Fruit fly (Drosophila melanogaster) whole organism, embryonic: ENCODE results near the gene slow.

ENCODE experiments used
- Bdp1 ChIP-seq: fragments of 200-800 bp; sonication (Bioruptor generic); optimal IDR thresholded peaks from 3 replicates; lab custom pipeline; 2016; ENCODE audit warnings: missing biosample characterization, missing genetic modification characterization
- BtbVII ChIP-seq: fragments of 200-800 bp; sonication (Bioruptor generic); optimal IDR thresholded peaks from 3 replicates; lab custom pipeline; 2017; ENCODE audit warnings: missing biosample characterization, mild to moderate bottlenecking, missing genetic modification characterization
- CG10654 ChIP-seq: fragments of 200-800 bp; sonication (Bioruptor generic); optimal IDR thresholded peaks from 2 replicates; lab custom pipeline; 2016; ENCODE audit warnings: missing biosample characterization, missing genetic modification characterization
- CG12155 ChIP-seq: fragments of 200-800 bp; sonication (Bioruptor generic); optimal IDR thresholded peaks from 3 replicates; lab custom pipeline; 2016; ENCODE audit warnings: missing biosample characterization, missing genetic modification characterization
- CG14014 ChIP-seq: fragments of 200-800 bp; sonication (Bioruptor generic); IDR thresholded peaks from 2 replicates; pipeline ENCODE4 v1.3.6; 2022; ENCODE audit warnings: missing biosample characterization, missing genetic modification characterization
- CG14667 ChIP-seq: fragments of 200-800 bp; sonication (Bioruptor generic); IDR thresholded peaks from 2 replicates; pipeline ENCODE4 v1.3.6; 2022; ENCODE audit warnings: missing biosample characterization, missing genetic modification characterization
- CG15269 ChIP-seq: fragments of 200-800 bp; sonication (Bioruptor generic); optimal IDR thresholded peaks from 2 replicates; lab custom pipeline; 2018; ENCODE audit warnings: missing biosample characterization, mild to moderate bottlenecking, missing genetic modification characterization, moderate library complexity
- CG16813 ChIP-seq: fragments of 200-800 bp; sonication (Bioruptor generic); IDR thresholded peaks from 3 replicates; pipeline ENCODE4 v1.3.6; 2022; ENCODE audit warnings: missing biosample characterization, missing genetic modification characterization; ENCODE audit not compliant: partially characterized antibody
- CG17912 ChIP-seq: fragments of 200-800 bp; sonication (Bioruptor generic); optimal IDR thresholded peaks from 2 replicates; lab custom pipeline; 2018; ENCODE audit warnings: missing biosample characterization, mild to moderate bottlenecking, missing genetic modification characterization
- CG32532 ChIP-seq: fragments of 200-800 bp; sonication (Bioruptor generic); IDR thresholded peaks from 2 replicates; pipeline ENCODE4 v1.3.6; 2022; ENCODE audit warnings: missing biosample characterization, missing genetic modification characterization
- CG34376 ChIP-seq: fragments of 200-800 bp; sonication (Bioruptor generic); optimal IDR thresholded peaks from 2 replicates; lab custom pipeline; 2018; ENCODE audit warnings: missing biosample characterization, mild to moderate bottlenecking, missing genetic modification characterization
- CG34422 ChIP-seq: fragments of 200-800 bp; sonication (Bioruptor generic); IDR thresholded peaks from 3 replicates; pipeline ENCODE4 v1.3.6; 2022; ENCODE audit warnings: missing biosample characterization, missing genetic modification characterization
- CG5180 ChIP-seq: fragments of 200-800 bp; sonication (Bioruptor generic); optimal IDR thresholded peaks from 3 replicates; lab custom pipeline; 2017; ENCODE audit warnings: missing biosample characterization, missing genetic modification characterization, mild to moderate bottlenecking, moderate library complexity, missing genetic modification reagents
- CG7271 ChIP-seq: fragments of 200-800 bp; sonication (Bioruptor generic); optimal IDR thresholded peaks from 2 replicates; lab custom pipeline; 2018; ENCODE audit warnings: missing biosample characterization, mild to moderate bottlenecking, missing genetic modification characterization, moderate library complexity
- CG7987 ChIP-seq: fragments of 200-800 bp; sonication (Bioruptor generic); optimal IDR thresholded peaks from 2 replicates; lab custom pipeline; 2018; ENCODE audit warnings: missing biosample characterization, mild to moderate bottlenecking, missing genetic modification characterization, moderate library complexity
- CG8944 ChIP-seq: fragments of 200-800 bp; sonication (Bioruptor generic); optimal IDR thresholded peaks from 3 replicates; lab custom pipeline; 2016; ENCODE audit warnings: missing biosample characterization, missing genetic modification characterization
- CG9215 ChIP-seq: fragments of 200-800 bp; sonication (Bioruptor generic); IDR thresholded peaks from 2 replicates; pipeline ENCODE4 v1.3.6; 2022; ENCODE audit warnings: missing biosample characterization, missing genetic modification characterization
- CG9609 ChIP-seq: fragments of 200-800 bp; sonication (Bioruptor generic); optimal IDR thresholded peaks from 3 replicates; lab custom pipeline; 2016; ENCODE audit warnings: missing biosample characterization, missing genetic modification characterization
- Dbx ChIP-seq: fragments of 200-800 bp; sonication (Bioruptor generic); IDR thresholded peaks from 3 replicates; pipeline ENCODE4 v1.3.6; 2022; ENCODE audit warnings: missing biosample characterization, missing genetic modification characterization
- Drgx ChIP-seq: fragments of 200-800 bp; sonication (Bioruptor generic); IDR thresholded peaks from 2 replicates; pipeline ENCODE4 v1.3.6; 2022; ENCODE audit warnings: missing biosample characterization, missing genetic modification characterization
- Elba2 ChIP-seq: fragments of 200-800 bp; sonication (Bioruptor generic); optimal IDR thresholded peaks from 3 replicates; lab custom pipeline; 2016; ENCODE audit warnings: missing biosample characterization, missing genetic modification characterization
- HLH54F ChIP-seq: fragments of 200-800 bp; sonication (Bioruptor generic); optimal IDR thresholded peaks from 3 replicates; lab custom pipeline; 2016; ENCODE audit warnings: missing biosample characterization, missing genetic modification characterization
- HmgD ChIP-seq: fragments of 200-800 bp; sonication (Bioruptor generic); optimal IDR thresholded peaks from 3 replicates; lab custom pipeline; 2016; ENCODE audit warnings: missing biosample characterization, missing genetic modification characterization
- NFAT ChIP-seq: fragments of 200-800 bp; sonication (Bioruptor generic); IDR thresholded peaks from 2 replicates; pipeline ENCODE4 v1.3.6; 2022; ENCODE audit warnings: missing biosample characterization, missing genetic modification characterization
- Ptx1 ChIP-seq: fragments of 200-800 bp; sonication (Bioruptor generic); IDR thresholded peaks from 2 replicates; pipeline ENCODE4 v1.3.6; 2022; ENCODE audit warnings: missing biosample characterization, missing genetic modification characterization
- Usf ChIP-seq: fragments of 200-800 bp; sonication (Bioruptor generic); optimal IDR thresholded peaks from 2 replicates; lab custom pipeline; 2017; ENCODE audit warnings: missing genotype, missing biosample characterization, missing genetic modification characterization
- abd-A ChIP-seq: fragments of 200-800 bp; sonication (Bioruptor generic); optimal IDR thresholded peaks from 3 replicates; lab custom pipeline; 2019; ENCODE audit warnings: missing biosample characterization, mild to moderate bottlenecking, missing genetic modification characterization, moderate library complexity
- ash1 ChIP-seq: fragments of 200-800 bp; sonication (Bioruptor generic); optimal IDR thresholded peaks from 2 replicates; lab custom pipeline; 2018; ENCODE audit warnings: missing biosample characterization, mild to moderate bottlenecking, missing genetic modification characterization
- bbx ChIP-seq: fragments of 200-800 bp; sonication (Bioruptor generic); IDR thresholded peaks from 2 replicates; pipeline ENCODE4 v1.3.6; 2022; ENCODE audit warnings: missing biosample characterization, missing genetic modification characterization; ENCODE audit not compliant: partially characterized antibody
- croc ChIP-seq: fragments of 200-800 bp; sonication (Bioruptor generic); conservative IDR thresholded peaks from 3 replicates; pipeline ENCODE4 v1.3.6; 2022; ENCODE audit warnings: missing biosample characterization, missing genetic modification characterization
- exex ChIP-seq: fragments of 200-800 bp; sonication (Bioruptor generic); optimal IDR thresholded peaks from 4 replicates; lab custom pipeline; 2018; ENCODE audit warnings: missing biosample characterization, mild to moderate bottlenecking, missing genetic modification characterization, moderate library complexity
- fru ChIP-seq: fragments of >200 bp; optimal IDR thresholded peaks from 2 replicates; lab custom pipeline; 2017
- fu2 ChIP-seq: fragments of 200-800 bp; sonication (Bioruptor generic); optimal IDR thresholded peaks from 2 replicates; lab custom pipeline; 2016; ENCODE audit warnings: missing biosample characterization, missing genetic modification characterization
- gcm2 ChIP-seq: fragments of 200-800 bp; sonication (Bioruptor generic); optimal IDR thresholded peaks from 2 replicates; lab custom pipeline; 2016; ENCODE audit warnings: missing biosample characterization, missing genetic modification characterization
- h ChIP-seq: fragments of >200 bp; optimal IDR thresholded peaks from 2 replicates; lab custom pipeline; 2017
- kay ChIP-seq: fragments of 200-800 bp; sonication (Bioruptor generic); optimal IDR thresholded peaks from 2 replicates; lab custom pipeline; 2016; ENCODE audit warnings: missing biosample characterization, missing genetic modification characterization
- klu ChIP-seq: fragments of 200-800 bp; sonication (Bioruptor generic); IDR thresholded peaks from 2 replicates; pipeline ENCODE4 v1.3.6; 2022; ENCODE audit warnings: missing biosample characterization, missing genetic modification characterization
- lov ChIP-seq, 2 experiments: fragments of 200-800 bp in 1 of 2; fragments of >200 bp in 1 of 2; sonication (Bioruptor generic) in 1 of 2; IDR thresholded peaks in 1 of 2; optimal IDR thresholded peaks in 1 of 2; 2 replicates in 1 of 2; 3 replicates in 1 of 2; pipeline versions ENCODE4 v1.3.6 to Lab custom; 2017 to 2022; ENCODE audit warnings: missing biosample characterization in 1 of 2, missing genetic modification characterization in 1 of 2
- oc ChIP-seq: fragments of 200-800 bp; sonication (Bioruptor generic); optimal IDR thresholded peaks from 2 replicates; lab custom pipeline; 2018; ENCODE audit warnings: missing biosample characterization, mild to moderate bottlenecking, missing genetic modification characterization, moderate library complexity
- org-1 ChIP-seq: fragments of 200-800 bp; sonication (Bioruptor generic); optimal IDR thresholded peaks from 2 replicates; lab custom pipeline; 2017; ENCODE audit warnings: missing biosample characterization, missing genetic modification characterization
- pan ChIP-seq, 4 experiments: fragments of >200 bp in 3 of 4; fragments of 200-800 bp in 1 of 4; sonication (Bioruptor generic) in 1 of 4; optimal IDR thresholded peaks in 3 of 4; IDR thresholded peaks in 1 of 4; 2 replicates each; pipeline versions ENCODE4 v1.3.6 to Lab custom; 2017 to 2022; ENCODE audit warnings: missing biosample characterization in 2 of 4, missing genetic modification characterization in 2 of 4, mixed read lengths in 1 of 4
- schlank ChIP-seq: fragments of 200-800 bp; sonication (Bioruptor generic); optimal IDR thresholded peaks from 2 replicates; lab custom pipeline; 2018; ENCODE audit warnings: missing biosample characterization, mild to moderate bottlenecking, missing genetic modification characterization
- seq ChIP-seq: fragments of 200-800 bp; sonication (Bioruptor generic); IDR thresholded peaks from 2 replicates; pipeline ENCODE4 v1.3.6; 2022; ENCODE audit warnings: missing biosample characterization, missing genetic modification characterization
- sim ChIP-seq: fragments of 200-800 bp; sonication (Bioruptor generic); IDR thresholded peaks from 2 replicates; pipeline ENCODE4 v1.3.6; 2022; ENCODE audit warnings: missing biosample characterization, missing genetic modification characterization
- sisA ChIP-seq: fragments of 200-800 bp; sonication (Bioruptor generic); IDR thresholded peaks from 2 replicates; pipeline ENCODE4 v1.3.6; 2022; ENCODE audit warnings: missing biosample characterization, missing genetic modification characterization
- so ChIP-seq: fragments of 200-800 bp; sonication (Bioruptor generic); IDR thresholded peaks from 3 replicates; pipeline ENCODE4 v1.3.6; 2022; ENCODE audit warnings: missing biosample characterization, missing genetic modification characterization
- tio ChIP-seq: fragments of 200-800 bp; sonication (Bioruptor generic); optimal IDR thresholded peaks from 2 replicates; lab custom pipeline; 2017; ENCODE audit warnings: missing biosample characterization, missing genetic modification characterization, inconsistent platforms
- wek ChIP-seq: fragments of 200-800 bp; sonication (Bioruptor generic); optimal IDR thresholded peaks from 3 replicates; lab custom pipeline; 2018; ENCODE audit warnings: missing biosample characterization, mild to moderate bottlenecking, missing genetic modification characterization, moderate library complexity
- zf30C ChIP-seq: fragments of 200-800 bp; sonication (Bioruptor generic); optimal IDR thresholded peaks from 3 replicates; lab custom pipeline; 2018; ENCODE audit warnings: missing biosample characterization, mild to moderate bottlenecking, missing genetic modification characterization
- zfh2 ChIP-seq: fragments of 200-800 bp; sonication (Bioruptor generic); optimal IDR thresholded peaks from 2 replicates; lab custom pipeline; 2016; ENCODE audit warnings: missing biosample characterization, missing genetic modification characterization

The slow gene

dm6 chr3L:4413800-4414446 is 29.7 kb downstream of the slow start (continued):
- TF ChIP-seq klu (GFP tag; lab: Robert Waterston, UW) (0 out of 2 replicates have a peak, but pooled peaks have one; percentile 7), Ptx1 (peak; percentile 36; the same call in 1 of the 2 replicates), CG10654 (GFP tag; lab: Kevin White, UChicago) (no peak), sim (GFP tag; lab: Robert Waterston, UW) (no peak), ash1 (GFP tag; lab: Kevin White, UChicago) (peak; percentile 14), CG9215 (GFP tag; lab: Robert Waterston, UW) (peak; percentile 19; the same call in 1 of the 2 replicates), CG14667 (GFP tag; lab: Robert Waterston, UW) (no peak), CG32532 (GFP tag; lab: Robert Waterston, UW) (peak; percentile 50), CG34422 (GFP tag; lab: Robert Waterston, UW) (peak; percentile 48; the same call in 1 of the 3 replicates), CG5180 (GFP tag; lab: Kevin White, UChicago) (peak; percentile 70), so (GFP tag; lab: Robert Waterston, UW) (0 out of 3 replicates have a peak, but pooled peaks have one; percentile 26), fru (lab: Kevin White, UChicago) (no peak), fu2 (no peak), Bdp1 (GFP tag; lab: Kevin White, UChicago) (no peak), sisA (GFP tag; lab: Robert Waterston, UW) (peak; percentile 14; the same call in 1 of the 2 replicates), schlank (tag; lab: Kevin White, UChicago) (peak; percentile 10), CG17912 (GFP tag; lab: Kevin White, UChicago) (peak; percentile 25), CG16813 (no peak), tio (no peak), h (lab: Kevin White, UChicago) (no peak), CG7271 (tag; lab: Kevin White, UChicago) (no peak), Drgx (GFP tag; lab: Robert Waterston, UW) (peak; percentile 56), CG15269 (tag; lab: Kevin White, UChicago) (peak; percentile 18), CG9609 (no peak), zf30C (GFP tag; lab: Kevin White, UChicago) (peak; percentile 8), BtbVII (GFP tag; lab: Kevin White, UChicago) (peak; percentile 11), Elba2 (GFP tag; lab: Kevin White, UChicago) (no peak), gcm2 (no peak), zfh2 (GFP tag; lab: Kevin White, UChicago) (no peak), CG8944 (GFP tag; lab: Kevin White, UChicago) (no peak), Dbx (peak; percentile 51; the same call in 1 of the 3 replicates), NFAT (GFP tag; lab: Robert Waterston, UW) (peak; percentile 82), exex (peak; percentile 41), abd-A (tag; lab: Kevin White, UChicago) (peak; percentile 63), Usf (GFP tag; lab: Kevin White, UChicago) (no peak), wek (GFP tag; lab: Kevin White, UChicago) (peak; percentile 47), pan (optimal IDR thresholded peaks at IDR 0.05; lab: Kevin White, UChicago) (no peak), pan (GFP tag; optimal IDR thresholded peaks at IDR 0.05 in 1 of 2, IDR thresholded peaks at IDR 0.05 in 1 of 2) (no peak), org-1 (GFP tag; lab: Kevin White, UChicago) (no peak), croc (GFP tag; lab: Robert Waterston, UW) (no peak), CG34376 (GFP tag; lab: Kevin White, UChicago) (peak; percentile 91), oc (tag; lab: Kevin White, UChicago) (peak; percentile 27), lov (optimal IDR thresholded peaks at IDR 0.05; lab: Kevin White, UChicago) (no peak), lov (GFP tag; IDR thresholded peaks at IDR 0.05; lab: Robert Waterston, UW) (peak; percentile 10; the same call in 1 of the 3 replicates), CG14014 (GFP tag; lab: Robert Waterston, UW) (peak; percentile 47; the same call in 1 of the 2 replicates), seq (GFP tag; lab: Robert Waterston, UW) (no peak), kay (GFP tag; lab: Kevin White, UChicago) (peak; percentile 92), CG12155 (GFP tag; lab: Kevin White, UChicago) (no peak), bbx (GFP tag; lab: Robert Waterston, UW) (no peak), HmgD (no peak), HLH54F (peak; percentile 14), CG7987 (GFP tag; lab: Kevin White, UChicago) (peak; percentile 99)
